Fruit fly (Drosophila melanogaster) whole organism, wandering third instar larva: Measurements from ENCODE around the gene beat-IIIc.

Source experiments
- CG32264 ChIP-seq: fragments of 200-800 bp; sonication (Bioruptor generic); optimal IDR thresholded peaks from 2 replicates; lab custom pipeline; 2016; ENCODE audit warnings: missing biosample characterization, missing genetic modification characterization
- CG9705 ChIP-seq: fragments of 200-800 bp; sonication (Bioruptor generic); optimal IDR thresholded peaks from 2 replicates; lab custom pipeline; 2018; ENCODE audit warnings: missing biosample characterization, mild to moderate bottlenecking, missing genetic modification characterization
- CrebA ChIP-seq: fragments of 200-800 bp; sonication (Bioruptor generic); optimal IDR thresholded peaks from 2 replicates; lab custom pipeline; 2016; ENCODE audit warnings: missing biosample characterization, mild to moderate bottlenecking, missing genetic modification characterization, borderline replicate concordance
- Dfd ChIP-seq: fragments of >200 bp; optimal IDR thresholded peaks from 2 replicates; lab custom pipeline; 2017; ENCODE audit warnings: missing biosample characterization, missing genetic modification characterization
- Mio ChIP-seq: sonication (Bioruptor generic); optimal IDR thresholded peaks from 2 replicates; lab custom pipeline; 2016; ENCODE audit warnings: missing biosample characterization, missing genetic modification characterization
- Myc ChIP-seq: fragments of >200 bp; optimal IDR thresholded peaks from 2 replicates; lab custom pipeline; 2017
- fru ChIP-seq: fragments of 200-800 bp; sonication (Bioruptor generic); optimal IDR thresholded peaks from 3 replicates; lab custom pipeline; 2016; ENCODE audit warnings: missing biosample characterization, mild to moderate bottlenecking, missing genetic modification characterization
- h ChIP-seq: fragments of 200-800 bp; sonication (Bioruptor generic); optimal IDR thresholded peaks from 3 replicates; lab custom pipeline; 2016; ENCODE audit warnings: missing biosample characterization, mild to moderate bottlenecking, missing genetic modification characterization
- lola ChIP-seq: fragments of >200 bp; optimal IDR thresholded peaks from 2 replicates; lab custom pipeline; 2017; ENCODE audit warnings: missing biosample characterization, missing genetic modification characterization
- psq ChIP-seq: fragments of 200-800 bp; sonication (Bioruptor generic); optimal IDR thresholded peaks from 3 replicates; lab custom pipeline; 2017; ENCODE audit warnings: missing biosample characterization, mild to moderate bottlenecking, missing genetic modification characterization, moderate library complexity
- rgr ChIP-seq: fragments of 200-800 bp; sonication (Bioruptor generic); optimal IDR thresholded peaks from 3 replicates; lab custom pipeline; 2016; ENCODE audit warnings: missing biosample characterization, mild to moderate bottlenecking, missing genetic modification characterization
- usp ChIP-seq: fragments of >200 bp; optimal IDR thresholded peaks from 2 replicates; lab custom pipeline; 2017; ENCODE audit warnings: missing biosample characterization, missing genetic modification characterization
- woc ChIP-seq: sonication (Bioruptor generic); optimal IDR thresholded peaks from 2 replicates; lab custom pipeline; 2016; ENCODE audit warnings: missing biosample characterization, mild to moderate bottlenecking, missing genetic modification characterization

DNA sequence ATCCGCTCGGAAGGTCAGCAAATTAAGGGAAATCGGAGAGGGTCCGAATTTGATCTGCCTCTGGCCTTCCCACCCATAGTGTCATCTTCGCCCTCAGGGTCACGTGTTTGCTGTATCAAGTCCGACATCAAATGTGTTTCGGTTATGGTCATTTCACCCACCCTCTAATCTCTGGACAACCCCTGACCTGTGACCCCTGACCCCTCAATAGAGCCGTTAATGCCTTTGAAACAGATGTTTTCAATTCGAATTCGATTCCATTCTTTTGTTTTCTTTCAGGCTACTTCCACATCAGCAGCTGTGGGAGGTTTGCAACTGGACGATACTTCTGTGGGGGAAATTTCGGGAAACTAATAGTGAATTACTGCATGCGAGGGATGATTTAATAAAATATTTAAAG is 39.1 kb downstream of the beat-IIIc start:
- TF ChIP-seq woc (GFP tag; lab: Kevin White, UChicago) (no peak), fru (no peak), Mio (GFP tag; lab: Kevin White, UChicago) (no peak), lola (GFP tag; lab: Kevin White, UChicago) (no peak), Dfd (GFP tag; lab: Kevin White, UChicago) (no peak), h (GFP tag; lab: Kevin White, UChicago) (no peak), CG9705 (GFP tag; lab: Kevin White, UChicago) (no peak), psq (GFP tag; lab: Kevin White, UChicago) (no peak), CG32264 (GFP tag; lab: Kevin White, UChicago) (no peak), rgr (GFP tag; lab: Kevin White, UChicago) (no peak), usp (GFP tag; lab: Kevin White, UChicago) (no peak), Myc (lab: Kevin White, UChicago) (no peak), CrebA (no peak)
